Worm (Caenorhabditis elegans) whole organism, L4/young adult: Measurements from ENCODE around the gene szy-2.

ENCODE experiments used
- W03F9.2 ChIP-seq: fragments of 150-350 bp; optimal IDR thresholded peaks from 2 replicates; lab custom pipeline; 2014; ENCODE audit warnings: missing biosample characterization, missing genetic modification characterization
- dao-5 ChIP-seq: sonication (generic microtip); optimal IDR thresholded peaks from 2 replicates; lab custom pipeline; 2016; ENCODE audit warnings: missing genotype, missing genetic modification characterization, moderate library complexity, missing compliant biosample characterization

ce11 chrIII:5371226-5371926, at the start of gene szy-2:
- TF ChIP-seq W03F9.2 (tag; lab: Kevin White, UChicago) = no peak
- TF ChIP-seq dao-5 (tag; lab: Kevin White, UChicago) = no peak
